Worm (Caenorhabditis elegans) whole organism, mixed stage, embryonic: ENCODE results near the gene tbx-41.

ENCODE experiments used
- ces-1 ChIP-seq: fragments of 150-350 bp; optimal IDR thresholded peaks from 2 replicates; lab custom pipeline; 2014; ENCODE audit warnings: missing biosample characterization, missing genetic modification reagents, missing genetic modification characterization
- elt-1 ChIP-seq: sonication (generic microtip); optimal IDR thresholded peaks from 2 replicates; lab custom pipeline; 2017; ENCODE audit warnings: missing genetic modification characterization, mild to moderate bottlenecking, missing compliant biosample characterization, antibody characterized with exemption, moderate library complexity, borderline replicate concordance; ENCODE audit not compliant: insufficient read depth
- lsy-2 ChIP-seq: fragments of 150-350 bp; optimal IDR thresholded peaks from 2 replicates; lab custom pipeline; 2014; ENCODE audit warnings: missing biosample characterization, missing genetic modification characterization
- nhr-12 ChIP-seq: fragments of 150-350 bp; optimal IDR thresholded peaks from 2 replicates; lab custom pipeline; 2014; ENCODE audit warnings: missing biosample characterization, missing genetic modification characterization
- nhr-28 ChIP-seq: fragments of 150-350 bp; optimal IDR thresholded peaks from 2 replicates; lab custom pipeline; 2014; ENCODE audit warnings: missing biosample characterization, missing genetic modification characterization
- pha-4 ChIP-seq: fragments of 150-350 bp; optimal IDR thresholded peaks from 2 replicates; lab custom pipeline; 2018; ENCODE audit warnings: missing biosample characterization, missing genetic modification reagents, missing genetic modification characterization
- snpc-4 ChIP-seq: fragments of 150-350 bp; optimal IDR thresholded peaks from 2 replicates; lab custom pipeline; 2014; ENCODE audit warnings: missing biosample characterization, missing genetic modification characterization
- sptf-1 ChIP-seq: sonication (generic microtip); optimal IDR thresholded peaks from 2 replicates; lab custom pipeline; 2017; ENCODE audit warnings: mild to moderate bottlenecking, missing genetic modification characterization, moderate library complexity, missing compliant biosample characterization

DNA sequence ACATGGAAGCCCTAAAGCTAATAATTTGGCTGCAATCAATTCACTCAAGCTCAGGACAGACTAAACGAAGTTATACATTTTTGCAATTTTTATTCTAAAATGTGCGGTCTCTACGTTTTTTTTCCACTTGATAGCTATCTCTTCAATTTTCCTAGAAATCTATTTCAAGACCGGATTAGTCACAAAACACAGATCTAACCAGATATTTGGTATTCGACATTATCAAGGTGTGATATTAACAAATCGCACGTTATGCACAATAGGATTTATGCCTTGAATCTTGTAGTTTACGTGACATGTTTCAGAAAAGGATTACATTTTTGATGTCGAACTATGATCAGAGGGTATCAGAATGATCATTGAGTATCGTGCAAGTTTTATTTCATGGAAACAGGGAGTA, 36.4 kb downstream of the tbx-41 start:
- TF ChIP-seq pha-4 (tag; lab: Kevin White, UChicago), result no peak
- no peak for TF ChIP-seq lsy-2 (tag; lab: Kevin White, UChicago)
- no peak for TF ChIP-seq nhr-28 (tag; lab: Kevin White, UChicago)
- TF ChIP-seq nhr-12, result no peak
- no peak for TF ChIP-seq snpc-4 (tag; lab: Kevin White, UChicago)
- no peak for TF ChIP-seq elt-1 (tag; lab: Kevin White, UChicago)
- no peak for TF ChIP-seq ces-1
- TF ChIP-seq sptf-1 (tag; lab: Kevin White, UChicago), result no peak
